Worm (Caenorhabditis elegans) whole organism, early embryonic: Measurements from ENCODE around the gene arrd-25.

Experiments
- B0310.2 ChIP-seq: sonication (generic microtip); optimal IDR thresholded peaks from 2 replicates; lab custom pipeline; 2016; ENCODE audit warnings: mild to moderate bottlenecking, missing genetic modification characterization, missing compliant biosample characterization
- F13C5.2 ChIP-seq: sonication (generic microtip); optimal IDR thresholded peaks from 2 replicates; lab custom pipeline; 2017; ENCODE audit warnings: mild to moderate bottlenecking, missing genetic modification characterization, inconsistent platforms, missing compliant biosample characterization
- aly-1 ChIP-seq: sonication (generic microtip); optimal IDR thresholded peaks from 2 replicates; lab custom pipeline; 2016; ENCODE audit warnings: missing genetic modification characterization, missing compliant biosample characterization
- ama-1 ChIP-seq: fragments of 150-350 bp; optimal IDR thresholded peaks from 2 replicates; lab custom pipeline; 2014
- ceh-13 ChIP-seq: fragments of 200-800 bp; sonication (Bioruptor generic); optimal IDR thresholded peaks from 2 replicates; lab custom pipeline; 2018; ENCODE audit warnings: mild to moderate bottlenecking, missing genetic modification characterization, missing compliant biosample characterization
- ceh-36 ChIP-seq: sonication (generic microtip); optimal IDR thresholded peaks from 2 replicates; lab custom pipeline; 2016; ENCODE audit warnings: missing genetic modification characterization, inconsistent platforms, missing compliant biosample characterization
- ets-7 ChIP-seq: sonication (generic microtip); optimal IDR thresholded peaks from 2 replicates; lab custom pipeline; 2016; ENCODE audit warnings: missing genotype, missing genetic modification characterization, missing compliant biosample characterization
- flt-1 ChIP-seq: fragments of 200-800 bp; sonication (Bioruptor generic); IDR thresholded peaks from 2 replicates; pipeline ENCODE4 v1.3.6; 2022; ENCODE audit warnings: missing genetic modification characterization, missing compliant biosample characterization
- hmbx-1 ChIP-seq: sonication (generic microtip); optimal IDR thresholded peaks from 2 replicates; lab custom pipeline; 2016; ENCODE audit warnings: mild to moderate bottlenecking, missing genetic modification characterization, missing compliant biosample characterization
- hmg-4 ChIP-seq: fragments of 200-800 bp; sonication (Bioruptor generic); optimal IDR thresholded peaks from 2 replicates; lab custom pipeline; 2018; ENCODE audit warnings: mild to moderate bottlenecking, missing genetic modification characterization, missing compliant biosample characterization
- hnd-1 ChIP-seq: sonication (generic microtip); optimal IDR thresholded peaks from 2 replicates; lab custom pipeline; 2016; ENCODE audit warnings: missing genetic modification characterization, missing compliant biosample characterization
- pes-1 ChIP-seq: fragments of 200-800 bp; sonication (Bioruptor generic); IDR thresholded peaks from 2 replicates; pipeline ENCODE4 v1.3.6; 2022; ENCODE audit warnings: missing genetic modification reagents, missing genetic modification characterization, missing compliant biosample characterization
- scrt-1 ChIP-seq: fragments of 200-800 bp; sonication (Bioruptor generic); IDR thresholded peaks from 2 replicates; pipeline ENCODE4 v1.3.6; 2022; ENCODE audit warnings: missing genetic modification characterization, missing compliant biosample characterization
- sea-1 ChIP-seq: fragments of 200-800 bp; sonication (Bioruptor generic); conservative IDR thresholded peaks from 2 replicates; pipeline ENCODE4 v1.3.6; 2022; ENCODE audit warnings: missing genetic modification characterization, missing compliant biosample characterization
- tbx-11 ChIP-seq: fragments of 200-800 bp; sonication (Bioruptor generic); IDR thresholded peaks from 2 replicates; pipeline ENCODE4 v1.3.6; 2022; ENCODE audit warnings: missing genetic modification characterization, missing compliant biosample characterization
- tbx-37 ChIP-seq: fragments of 200-800 bp; sonication (Bioruptor generic); conservative IDR thresholded peaks from 2 replicates; pipeline ENCODE4 v1.3.6; 2022; ENCODE audit warnings: missing genetic modification reagents, missing genetic modification characterization, missing compliant biosample characterization
- tra-4 ChIP-seq: sonication (generic microtip); optimal IDR thresholded peaks from 2 replicates; lab custom pipeline; 2017; ENCODE audit warnings: missing genetic modification characterization, missing compliant biosample characterization

The arrd-25 gene

ce11 chrX:14033494-14033893, at the start of gene arrd-25:
arrd-25 (plus strand) TSS chrX:14033794.
- TF ChIP-seq aly-1 = no peak
- TF ChIP-seq ceh-13 (GFP tag; lab: Kevin White, UChicago) = no peak
- no peak for TF ChIP-seq hnd-1 (tag; lab: Kevin White, UChicago)
- TF ChIP-seq flt-1 = no peak
- no peak for TF ChIP-seq pes-1 (GFP tag; lab: Robert Waterston, UW)
- TF ChIP-seq hmg-4 (GFP tag; lab: Kevin White, UChicago) = no peak
- no peak for TF ChIP-seq tra-4 (tag; lab: Kevin White, UChicago)
- no peak for TF ChIP-seq ceh-36 (tag; lab: Kevin White, UChicago)
- TF ChIP-seq tbx-11 (GFP tag; lab: Robert Waterston, UW) = no peak
- no peak for TF ChIP-seq ets-7
- no peak for TF ChIP-seq hmbx-1
- TF ChIP-seq tbx-37 = no peak

- no peak for TF ChIP-seq aly-1
Measured at ce11 chrX:13986307-13986706, 47.3 kb upstream of the arrd-25 start, which contains the start of gene irld-24. irld-24 (plus strand) TSS chrX:13986607.

DNA sequence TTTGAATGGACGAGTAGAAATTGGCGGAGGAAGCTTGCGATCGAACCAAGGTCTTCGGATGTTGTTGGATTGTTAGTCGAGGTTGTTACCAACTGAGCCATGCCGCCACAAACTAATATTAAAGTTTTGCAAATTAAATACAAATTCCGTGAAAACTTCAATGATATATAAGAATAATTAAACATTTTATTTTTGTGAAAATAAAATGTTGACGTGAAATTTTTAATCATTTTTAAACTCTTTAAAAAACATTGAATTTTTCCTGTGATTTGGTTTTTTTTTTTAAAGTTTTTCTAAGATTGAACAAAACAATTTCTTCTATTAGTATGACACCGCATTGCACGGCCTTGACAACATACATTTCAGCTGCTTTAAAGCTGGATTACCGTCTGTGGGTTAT, 42.9 kb upstream of the arrd-25 start, which contains the start of gene C31E10.11:
C31E10.11 (minus strand) TSS at position 101 of the 400 bp plus-strand sequence.
- TF ChIP-seq F13C5.2 (tag; lab: Kevin White, UChicago) (no peak), tbx-11 (GFP tag; lab: Robert Waterston, UW) (no peak), ceh-36 (tag; lab: Kevin White, UChicago) (no peak), flt-1 (no peak), ceh-13 (GFP tag; lab: Kevin White, UChicago) (no peak), pes-1 (GFP tag; lab: Robert Waterston, UW) (no peak), ets-7 (no peak)

- TF ChIP-seq tbx-37 (0 out of 2 replicates have a peak, but pooled peaks have one; percentile 9), scrt-1 (GFP tag; lab: Robert Waterston, UW) (0 out of 2 replicates have a peak, but pooled peaks have one; percentile 34), ceh-36 (tag; lab: Kevin White, UChicago) (no peak), tbx-11 (GFP tag; lab: Robert Waterston, UW) (no peak), ama-1 (lab: Kevin White, UChicago) (no peak), hnd-1 (tag; lab: Kevin White, UChicago) (no peak), aly-1 (no peak), tra-4 (tag; lab: Kevin White, UChicago) (no peak), ceh-13 (GFP tag; lab: Kevin White, UChicago) (no peak), pes-1 (GFP tag; lab: Robert Waterston, UW) (no peak), hmbx-1 (no peak), B0310.2 (tag; lab: Kevin White, UChicago) (no peak), hmg-4 (GFP tag; lab: Kevin White, UChicago) (no peak), F13C5.2 (tag; lab: Kevin White, UChicago) (peak; percentile 66), flt-1 (no peak), sea-1 (GFP tag; lab: Robert Waterston, UW) (no peak), ets-7 (no peak)
Measured at ce11 chrX:13995803-13996388, 37.7 kb upstream of the arrd-25 start, which contains the start of the genes C31E10.5 and C31E10.6. C31E10.5 (minus strand) TSS chrX:13995834. C31E10.6 (plus strand) TSS chrX:13996338.

DNA sequence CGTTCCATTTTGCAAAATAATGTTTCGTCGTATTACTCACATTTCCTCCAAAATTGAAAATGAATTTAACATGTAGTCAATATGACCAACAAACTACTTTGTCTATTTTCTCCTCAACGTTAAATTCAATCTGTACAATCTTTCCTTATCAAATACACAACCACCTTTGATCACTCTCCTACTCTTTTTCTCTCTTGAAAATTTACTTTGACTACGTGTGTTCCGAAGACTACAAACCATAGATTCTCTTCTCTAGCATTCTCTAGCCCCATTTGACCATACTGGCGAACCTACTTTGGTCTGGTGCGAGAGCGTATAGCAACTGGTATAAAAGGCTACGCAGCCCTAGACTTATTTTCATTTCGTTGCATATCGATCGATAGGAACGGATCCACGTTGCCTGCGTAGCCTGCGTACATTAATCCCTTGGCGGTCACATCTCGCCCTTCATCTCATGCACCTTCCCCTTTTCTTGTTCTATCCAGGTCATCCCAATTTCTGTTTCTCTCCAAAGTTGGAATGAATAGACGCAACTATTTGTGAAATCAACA, 33.3 kb upstream of the arrd-25 start:
- no peak for TF ChIP-seq hmbx-1
- no peak for TF ChIP-seq tbx-11 (GFP tag; lab: Robert Waterston, UW)
- no peak for TF ChIP-seq hmg-4 (GFP tag; lab: Kevin White, UChicago)
- peak; percentile 5 for TF ChIP-seq ceh-36 (tag; lab: Kevin White, UChicago)

- TF ChIP-seq ceh-36 (tag; lab: Kevin White, UChicago) (no peak), pes-1 (GFP tag; lab: Robert Waterston, UW) (no peak), ceh-13 (GFP tag; lab: Kevin White, UChicago) (no peak), ama-1 (lab: Kevin White, UChicago) (no peak), tbx-37 (no peak), F13C5.2 (tag; lab: Kevin White, UChicago) (no peak), B0310.2 (tag; lab: Kevin White, UChicago) (no peak), ets-7 (no peak), aly-1 (no peak), tra-4 (tag; lab: Kevin White, UChicago) (no peak), flt-1 (no peak), sea-1 (GFP tag; lab: Robert Waterston, UW) (no peak), tbx-11 (GFP tag; lab: Robert Waterston, UW) (no peak), hmg-4 (GFP tag; lab: Kevin White, UChicago) (no peak), scrt-1 (GFP tag; lab: Robert Waterston, UW) (no peak), hmbx-1 (no peak), hnd-1 (tag; lab: Kevin White, UChicago) (no peak)
Measured at ce11 chrX:14001494-14001974, 32.1 kb upstream of the arrd-25 start, which contains the start of gene cytb-5.1. cytb-5.1 (plus strand) TSS chrX:14001924.

DNA sequence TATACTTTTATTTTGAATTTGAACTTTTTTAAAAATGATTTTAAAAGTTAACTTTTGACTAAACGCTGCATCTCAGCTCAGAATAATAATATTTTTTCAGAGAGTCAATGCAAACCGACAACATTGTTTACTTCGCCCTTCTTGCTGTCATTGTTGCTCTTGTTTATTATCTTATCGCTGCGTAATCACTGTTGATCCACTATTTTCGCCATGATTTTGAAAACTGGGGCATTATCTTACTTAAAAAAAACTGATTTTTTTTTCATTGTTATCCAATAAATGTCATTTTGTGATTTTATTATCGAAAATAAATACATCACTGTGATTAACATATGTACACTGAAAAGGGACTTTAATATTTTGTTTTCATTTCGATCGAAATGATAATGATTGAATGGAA, 30.9 kb upstream of the arrd-25 start:
- no peak for TF ChIP-seq tra-4 (tag; lab: Kevin White, UChicago)
- no peak for TF ChIP-seq B0310.2 (tag; lab: Kevin White, UChicago)
- TF ChIP-seq hmg-4 (GFP tag; lab: Kevin White, UChicago) = no peak
- TF ChIP-seq tbx-37 = no peak
- TF ChIP-seq aly-1 = no peak
- no peak for TF ChIP-seq F13C5.2 (tag; lab: Kevin White, UChicago)
- TF ChIP-seq ceh-13 (GFP tag; lab: Kevin White, UChicago) = no peak
- TF ChIP-seq hmbx-1 = no peak
- TF ChIP-seq scrt-1 (GFP tag; lab: Robert Waterston, UW) = no peak
- TF ChIP-seq pes-1 (GFP tag; lab: Robert Waterston, UW) = no peak
- no peak for TF ChIP-seq ceh-36 (tag; lab: Kevin White, UChicago)
